Worm (Caenorhabditis elegans): ENCODE data around the gene lec-4.

The lec-4 gene

DNA sequence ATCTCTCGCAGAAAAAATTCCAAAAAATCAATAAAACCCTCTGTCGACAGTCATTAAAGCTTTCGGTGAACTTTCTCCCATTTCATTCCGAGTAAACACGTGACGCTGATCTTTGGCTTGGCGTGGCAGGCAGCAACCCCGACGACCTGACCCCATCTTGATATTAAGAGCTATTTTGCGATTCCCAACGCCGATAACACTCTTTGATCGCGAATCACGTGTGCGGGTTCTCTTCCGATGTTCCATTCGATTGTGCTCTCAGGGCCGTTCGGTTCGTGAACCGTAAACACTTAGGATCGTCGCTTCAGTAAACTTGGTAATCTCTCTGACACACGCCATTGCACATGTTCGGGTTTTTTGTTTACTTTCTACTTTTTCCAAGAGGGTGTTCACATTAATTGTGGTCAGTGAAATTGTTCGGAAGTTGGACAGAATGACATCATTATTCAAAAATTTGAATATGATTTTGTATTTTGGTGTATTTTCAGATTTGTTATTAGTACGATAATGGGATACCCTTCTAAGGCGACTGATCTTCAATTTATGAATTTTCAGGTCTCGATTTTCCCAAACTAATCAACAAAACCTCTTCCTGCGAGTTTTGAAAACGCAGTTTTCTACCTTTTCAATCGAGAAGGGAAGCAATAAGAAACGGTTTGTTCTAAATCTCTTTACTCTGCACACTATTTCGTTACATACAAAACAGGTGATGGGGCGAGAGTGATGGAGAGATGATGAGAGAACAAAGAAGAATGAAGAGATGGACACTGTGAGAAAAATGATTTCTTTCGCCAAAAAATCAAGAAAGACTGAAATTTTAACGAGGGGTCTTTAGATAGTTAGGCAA, 24.3 kb upstream of the lec-4 start (continued):
- TF ChIP-seq K11D2.4 (GFP tag; IDR thresholded peaks at IDR 0.05): peak; percentile 22; the same call in 1 of the 2 replicates
- no peak for TF ChIP-seq F52B5.7 (tag; optimal IDR thresholded peaks at IDR 0.05)
- TF ChIP-seq lin-54 (GFP tag; optimal IDR thresholded peaks at IDR 0.05): no peak
- no peak for TF ChIP-seq nhr-179 (tag; optimal IDR thresholded peaks at IDR 0.05)
- TF ChIP-seq hlh-12 (tag; optimal IDR thresholded peaks at IDR 0.05): no peak
- TF ChIP-seq mxl-1 (tag; optimal IDR thresholded peaks at IDR 0.05): no peak

ce11 chrIII:3795933-3796332, 22.8 kb upstream of the lec-4 start:
- no peak for TF ChIP-seq akir-1 (GFP tag; optimal IDR thresholded peaks at IDR 0.05)
- no peak for TF ChIP-seq snpc-4 (GFP tag; optimal IDR thresholded peaks at IDR 0.05)
- no peak for TF ChIP-seq snpc-4 (tag; optimal IDR thresholded peaks at IDR 0.05)
- no peak for TF ChIP-seq F49E8.2 (tag; optimal IDR thresholded peaks at IDR 0.05; ENCODE audit: insufficient read depth)
- peak; percentile 51 for TF ChIP-seq ama-1 (optimal IDR thresholded peaks at IDR 0.05)
- no peak for TF ChIP-seq ama-1 (GFP tag; optimal IDR thresholded peaks at IDR 0.05)
- no peak for TF ChIP-seq lsl-1 (GFP tag; optimal IDR thresholded peaks at IDR 0.05)
- 0 out of 2 replicates have a peak, but pooled peaks have one; percentile 27 for TF ChIP-seq madf-6 (GFP tag; IDR thresholded peaks at IDR 0.05)
- no peak for TF ChIP-seq somi-1 (GFP tag; optimal IDR thresholded peaks at IDR 0.05)
- TF ChIP-seq hlh-26 (GFP tag; conservative IDR thresholded peaks at IDR 0.05): no peak
- TF ChIP-seq xnd-1 (tag; optimal IDR thresholded peaks at IDR 0.05): no peak
- TF ChIP-seq madf-10 (tag; optimal IDR thresholded peaks at IDR 0.05): no peak
- no peak for TF ChIP-seq tlf-1 (GFP tag; optimal IDR thresholded peaks at IDR 0.05)
- no peak for TF ChIP-seq dox-1 (GFP tag; IDR thresholded peaks at IDR 0.05)
- TF ChIP-seq egrh-3 (GFP tag; IDR thresholded peaks at IDR 0.05): no peak
- TF ChIP-seq pha-4 (tag; optimal IDR thresholded peaks at IDR 0.05): no peak
- no peak for TF ChIP-seq unc-130 (GFP tag; optimal IDR thresholded peaks at IDR 0.05)
- TF ChIP-seq lin-40 (tag; optimal IDR thresholded peaks at IDR 0.05): no peak
- TF ChIP-seq lag-1 (GFP tag; IDR thresholded peaks at IDR 0.05): no peak

DNA sequence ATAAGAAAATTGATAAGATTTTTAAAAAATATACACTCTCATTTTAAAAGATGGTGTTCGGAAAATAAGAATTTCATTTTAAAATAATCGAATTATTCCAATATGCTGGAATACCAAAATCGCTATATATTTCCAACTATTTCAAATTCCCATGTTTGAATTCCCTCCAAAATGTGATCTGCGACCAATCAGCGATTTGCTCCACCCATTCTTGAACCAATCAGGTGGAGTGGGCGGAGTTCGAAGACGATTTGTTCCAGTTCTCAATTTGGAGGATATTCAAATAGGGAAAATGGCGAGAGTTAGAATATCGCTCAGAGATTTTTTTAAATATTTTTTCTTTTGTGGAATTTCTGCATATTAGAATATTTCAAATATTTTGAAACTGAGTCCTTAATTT, 17.7 kb upstream of the lec-4 start:
- TF ChIP-seq lin-54 (GFP tag; optimal IDR thresholded peaks at IDR 0.05): peak; percentile 10
- no peak for TF ChIP-seq snpc-1.1 (tag; optimal IDR thresholded peaks at IDR 0.05; ENCODE audit: insufficient read depth)
- peak in 1 of 3 experiments; percentile 25 for TF ChIP-seq lin-35 (GFP tag; optimal IDR thresholded peaks at IDR 0.05)
- TF ChIP-seq nfyb-1 (GFP tag; IDR thresholded peaks at IDR 0.05): peak; percentile 97
- TF ChIP-seq mxl-1 (tag; optimal IDR thresholded peaks at IDR 0.05): no peak
- TF ChIP-seq F22D6.2 (tag; optimal IDR thresholded peaks at IDR 0.05): no peak
- TF ChIP-seq mel-28 (tag; optimal IDR thresholded peaks at IDR 0.05; ENCODE audit: borderline replicate concordance): no peak
- TF ChIP-seq cebp-1 (GFP tag; IDR thresholded peaks at IDR 0.05): no peak
- peak; percentile 12 for TF ChIP-seq cebp-1 (tag; optimal IDR thresholded peaks at IDR 0.05)
- TF ChIP-seq dox-1 (GFP tag; IDR thresholded peaks at IDR 0.05): 0 out of 2 replicates have a peak, but pooled peaks have one; percentile 33
- TF ChIP-seq rpc-1 (optimal IDR thresholded peaks at IDR 0.05): no peak
- no peak for TF ChIP-seq rpc-1 (tag; optimal IDR thresholded peaks at IDR 0.05)

Data from whole organism, young adult.